Fruit fly (Drosophila melanogaster) whole organism, prepupa: ENCODE results near the gene CG15641.

Experiments used
- Blimp-1 ChIP-seq: fragments of 200-800 bp; sonication (Bioruptor generic); optimal IDR thresholded peaks from 3 replicates; lab custom pipeline; 2017; ENCODE audit warnings: missing biosample characterization, missing genetic modification characterization, mild to moderate bottlenecking, moderate library complexity, missing genetic modification reagents
- CG8632 ChIP-seq: fragments of 200-800 bp; sonication (Bioruptor generic); optimal IDR thresholded peaks from 3 replicates; lab custom pipeline; 2016; ENCODE audit warnings: missing biosample characterization, missing genetic modification characterization
- Eip78C ChIP-seq: fragments of 200-800 bp; sonication (Bioruptor generic); peaks from one replicate; lab custom pipeline; 2016; ENCODE audit warnings: missing biosample characterization, missing genetic modification characterization
- Sox15 ChIP-seq: fragments of 200-800 bp; sonication (Bioruptor generic); optimal IDR thresholded peaks from 3 replicates; lab custom pipeline; 2016; ENCODE audit warnings: missing biosample characterization, missing genetic modification characterization
- fd85E ChIP-seq: fragments of 200-800 bp; sonication (Bioruptor generic); optimal IDR thresholded peaks from 3 replicates; lab custom pipeline; 2016; ENCODE audit warnings: missing biosample characterization, missing genetic modification characterization
- pdm3 ChIP-seq: fragments of 200-800 bp; sonication (Bioruptor generic); optimal IDR thresholded peaks from 3 replicates; lab custom pipeline; 2016; ENCODE audit warnings: missing biosample characterization, missing genetic modification characterization
- salr ChIP-seq, 2 experiments: fragments of 200-800 bp; sonication (Bioruptor generic); optimal IDR thresholded peaks; 3 replicates each; lab custom pipeline; 2016 to 2018; ENCODE audit warnings: missing biosample characterization in 2 of 2, missing genetic modification characterization in 2 of 2, mild to moderate bottlenecking in 1 of 2

- TF ChIP-seq Sox15 (no peak), Blimp-1 (no peak), salr (GFP tag; optimal IDR thresholded peaks at IDR 0.05; lab: Kevin White, UChicago) (no peak), CG8632 (no peak), Eip78C (peak; percentile 53), pdm3 (GFP tag; lab: Kevin White, UChicago) (no peak), fd85E (GFP tag; lab: Kevin White, UChicago) (no peak)
Measured at dm6 chrX:15495600-15496379, 28.1 kb downstream of the CG15641 start.
